Fruit fly (Drosophila melanogaster): ENCODE results near the gene CG6293.

CG6293 gene

DNA sequence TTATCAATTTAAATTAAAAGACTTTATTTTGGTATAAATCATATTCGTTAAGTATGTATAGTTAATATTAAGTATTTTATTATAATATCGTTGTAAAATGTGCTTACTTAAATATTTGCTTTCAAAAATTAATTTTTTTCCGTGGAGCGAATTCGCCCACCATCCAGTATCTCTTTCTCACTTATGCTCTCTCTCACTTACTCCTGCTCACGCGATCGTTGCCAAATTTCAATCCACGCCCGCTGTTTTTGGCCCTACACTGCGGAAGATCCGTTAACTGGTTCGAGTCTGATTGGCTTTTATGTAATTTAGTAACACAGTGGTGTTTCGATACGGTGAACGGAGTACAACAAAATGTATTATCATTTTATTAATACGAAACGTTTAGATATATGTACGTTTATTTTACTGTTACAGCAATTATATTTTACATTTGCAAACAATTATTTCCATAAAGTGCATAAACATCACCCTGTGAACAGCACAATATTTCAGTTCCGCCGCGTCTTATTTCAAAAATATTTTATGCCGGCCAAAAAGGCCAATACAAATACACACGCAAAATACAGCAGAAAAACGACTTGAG, 45.8 kb downstream of the CG6293 start (continued):
- TF ChIP-seq CG10274 (GFP tag; optimal IDR thresholded peaks at IDR 0.05) (no peak), CG15269 (tag; optimal IDR thresholded peaks at IDR 0.05) (peak; percentile 56), Mes4 (GFP tag; optimal IDR thresholded peaks at IDR 0.05) (no peak), sd (tag; optimal IDR thresholded peaks at IDR 0.05) (peak; percentile 41), CG7357 (GFP tag; IDR thresholded peaks at IDR 0.05) (0 out of 3 replicates have a peak, but pooled peaks have one; percentile 34), MBD-R2 (GFP tag; IDR thresholded peaks at IDR 0.05) (peak; percentile 61), HLH54F (GFP tag; optimal IDR thresholded peaks at IDR 0.05) (peak; percentile 24), dati (GFP tag; IDR thresholded peaks at IDR 0.05) (no peak), CG12155 (GFP tag; optimal IDR thresholded peaks at IDR 0.05) (peak; percentile 26), slou (GFP tag; optimal IDR thresholded peaks at IDR 0.05) (peak; percentile 0), Xbp1 (GFP tag; optimal IDR thresholded peaks at IDR 0.05) (peak; percentile 55), Ada2b (GFP tag; IDR thresholded peaks at IDR 0.05) (peak; percentile 34), CG5953 (GFP tag; IDR thresholded peaks at IDR 0.05) (no peak), Med (GFP tag) (peak; percentile 93), crc (GFP tag; optimal IDR thresholded peaks at IDR 0.05) (peak; percentile 9), cas (GFP tag; IDR thresholded peaks at IDR 0.05) (peak; percentile 56; the same call in 1 of the 2 replicates), CG17385 (GFP tag; optimal IDR thresholded peaks at IDR 0.05) (peak; percentile 43), CG4404 (GFP tag; IDR thresholded peaks at IDR 0.05) (peak; percentile 26; the same call in 1 of the 2 replicates), CG4617 (GFP tag; optimal IDR thresholded peaks at IDR 0.05; ENCODE audit: borderline replicate concordance) (no peak), CG12942 (GFP tag; optimal IDR thresholded peaks at IDR 0.05) (peak; percentile 4), ken (GFP tag; IDR thresholded peaks at IDR 0.05) (no peak; the same call in 2 of the 3 replicates), CG10979 (tag; optimal IDR thresholded peaks at IDR 0.05) (peak; percentile 6), CG6272 (GFP tag; IDR thresholded peaks at IDR 0.05) (peak; percentile 53; the same call in 1 of the 2 replicates), Drgx (GFP tag; IDR thresholded peaks at IDR 0.05) (peak; percentile 74), CG16815 (GFP tag; optimal IDR thresholded peaks at IDR 0.05) (peak; percentile 18), CG31224 (GFP tag; IDR thresholded peaks at IDR 0.05) (peak; percentile 62), CG11695 (GFP tag; IDR thresholded peaks at IDR 0.05) (peak; percentile 65; the same call in 2 of the 3 replicates), Fer1 (GFP tag; optimal IDR thresholded peaks at IDR 0.05) (peak; percentile 61), CTCF (GFP tag; optimal IDR thresholded peaks at IDR 0.05) (no peak), cg (GFP tag; optimal IDR thresholded peaks at IDR 0.05) (peak; percentile 35), CG14441 (GFP tag; IDR thresholded peaks at IDR 0.05) (peak; percentile 44), Mad (GFP tag; optimal IDR thresholded peaks at IDR 0.05) (peak; percentile 18), CG8924 (tag; optimal IDR thresholded peaks at IDR 0.05) (peak; percentile 44), lmd (GFP tag; IDR thresholded peaks at IDR 0.05) (peak; percentile 64; the same call in 1 of the 2 replicates), CG13624 (GFP tag; optimal IDR thresholded peaks at IDR 0.05) (peak; percentile 71), CG9817 (tag; optimal IDR thresholded peaks at IDR 0.05) (peak; percentile 37), CG17359 (tag; optimal IDR thresholded peaks at IDR 0.05) (peak; percentile 11), vvl (GFP tag; IDR thresholded peaks at IDR 0.05) (peak; percentile 58), Poxn (GFP tag; IDR thresholded peaks at IDR 0.05) (no peak), Doc3 (GFP tag; IDR thresholded peaks at IDR 0.05; ENCODE audit: partially characterized antibody) (no peak), so (GFP tag; IDR thresholded peaks at IDR 0.05) (no peak), ewg (GFP tag; optimal IDR thresholded peaks at IDR 0.05) (peak; percentile 5), eyg (GFP tag; optimal IDR thresholded peaks at IDR 0.05) (peak; percentile 5), dpn (GFP tag; optimal IDR thresholded peaks at IDR 0.05) (peak; percentile 32 to 56), ab (GFP tag; optimal IDR thresholded peaks at IDR 0.05) (no peak), CG12744 (GFP tag; optimal IDR thresholded peaks at IDR 0.05) (peak; percentile 19), Atf6 (GFP tag; IDR thresholded peaks at IDR 0.05) (peak; percentile 82), dm (GFP tag; optimal IDR thresholded peaks at IDR 0.05) (peak; percentile 17), CG6689 (GFP tag; IDR thresholded peaks at IDR 0.05) (peak; percentile 52), Hr51 (GFP tag; optimal IDR thresholded peaks at IDR 0.05) (peak in 1 of 2 experiments; percentile 61), CG7271 (tag; optimal IDR thresholded peaks at IDR 0.05) (no peak)

All from whole organism, embryonic.